Worm (Caenorhabditis elegans): ENCODE measurements around the gene hphd-1.

hphd-1 gene

ce11 chrII:13000753-13001152, 4.4 kb upstream of the hphd-1 start, which contains the start of gene Y38F1A.8:
Y38F1A.8 (minus strand) TSS chrII:13000853.
- TF ChIP-seq snu-23 (GFP tag; optimal IDR thresholded peaks at IDR 0.05): no peak
- TF ChIP-seq nhr-85 (tag): peak; percentile 26
- TF ChIP-seq rnt-1 (tag; optimal IDR thresholded peaks at IDR 0.05): no peak

- TF ChIP-seq swsn-7 (tag; optimal IDR thresholded peaks at IDR 0.05) (no peak), hlh-17 (GFP tag; optimal IDR thresholded peaks at IDR 0.05; ENCODE audit: borderline replicate concordance) (no peak), ets-5 (GFP tag; IDR thresholded peaks at IDR 0.05) (no peak), nhr-19 (GFP tag; conservative IDR thresholded peaks at IDR 0.05) (no peak), lir-3 (tag; optimal IDR thresholded peaks at IDR 0.05; ENCODE audit: poor library complexity) (no peak), C04F5.9 (tag; optimal IDR thresholded peaks at IDR 0.05) (no peak), nhr-11 (tag; optimal IDR thresholded peaks at IDR 0.05) (no peak), C16A3.4 (tag; optimal IDR thresholded peaks at IDR 0.05) (no peak), blmp-1 (tag; optimal IDR thresholded peaks at IDR 0.05) (no peak), fkh-10 (GFP tag; optimal IDR thresholded peaks at IDR 0.05) (no peak), mef-2 (tag; optimal IDR thresholded peaks at IDR 0.05) (no peak), lin-15B (tag; optimal IDR thresholded peaks at IDR 0.05) (no peak), sox-4 (tag; optimal IDR thresholded peaks at IDR 0.05) (no peak), rnt-1 (tag; optimal IDR thresholded peaks at IDR 0.05) (no peak), lin-13 (GFP tag; optimal IDR thresholded peaks at IDR 0.05) (no peak), nhr-90 (tag; optimal IDR thresholded peaks at IDR 0.05; ENCODE audit: poor library complexity) (no peak), lin-39 (tag; optimal IDR thresholded peaks at IDR 0.05) (no peak), ceh-8 (GFP tag; optimal IDR thresholded peaks at IDR 0.05) (no peak)
These were observed 1.0 kb upstream of the hphd-1 start, which contains the start of gene Y38F1A.7 for ce11 chrII:12997413-12997812. Y38F1A.7 (minus strand) TSS chrII:12997804.

ce11 chrII:12995322-12995721, 1.0 kb downstream of the hphd-1 start:
- TF ChIP-seq mdl-1 (tag; optimal IDR thresholded peaks at IDR 0.05) (no peak), pqm-1 (tag; optimal IDR thresholded peaks at IDR 0.05) (no peak), alr-1 (tag; optimal IDR thresholded peaks at IDR 0.05; ENCODE audit: borderline replicate concordance) (no peak), ama-1 (optimal IDR thresholded peaks at IDR 0.05) (no peak)

- TF ChIP-seq snu-23 (GFP tag; optimal IDR thresholded peaks at IDR 0.05) (peak; percentile 23), dsc-1 (tag; optimal IDR thresholded peaks at IDR 0.05) (no peak), tlp-1 (tag; optimal IDR thresholded peaks at IDR 0.05) (no peak), pqm-1 (tag; optimal IDR thresholded peaks at IDR 0.05) (no peak), nhr-76 (tag; optimal IDR thresholded peaks at IDR 0.05) (no peak), ama-1 (optimal IDR thresholded peaks at IDR 0.05) (peak; percentile 64), efl-3 (GFP tag; optimal IDR thresholded peaks at IDR 0.05) (no peak), fkh-4 (tag; optimal IDR thresholded peaks at IDR 0.05; ENCODE audit: borderline replicate concordance) (no peak), ces-1 (GFP tag; optimal IDR thresholded peaks at IDR 0.05) (no peak), mef-2 (tag; optimal IDR thresholded peaks at IDR 0.05) (no peak), fkh-8 (tag; optimal IDR thresholded peaks at IDR 0.05) (no peak), C16A3.4 (tag; optimal IDR thresholded peaks at IDR 0.05) (no peak), jun-1 (tag; optimal IDR thresholded peaks at IDR 0.05) (no peak), lsy-2 (tag; optimal IDR thresholded peaks at IDR 0.05) (no peak), pax-3 (tag; optimal IDR thresholded peaks at IDR 0.05) (no peak), nhr-47 (tag; optimal IDR thresholded peaks at IDR 0.05) (no peak), elt-2 (tag; optimal IDR thresholded peaks at IDR 0.05) (peak; percentile 68), egl-13 (tag; optimal IDR thresholded peaks at IDR 0.05) (no peak), aha-1 (tag; optimal IDR thresholded peaks at IDR 0.05) (no peak), isw-1 (GFP tag; IDR thresholded peaks at IDR 0.05) (no peak), nhr-71 (tag; optimal IDR thresholded peaks at IDR 0.05) (peak; percentile 34), ceh-82 (tag; optimal IDR thresholded peaks at IDR 0.05) (no peak), F16B12.6 (tag; optimal IDR thresholded peaks at IDR 0.05) (no peak), sox-4 (tag; optimal IDR thresholded peaks at IDR 0.05) (no peak), grh-1 (GFP tag; IDR thresholded peaks at IDR 0.05) (no peak), nhr-85 (tag) (peak; percentile 38), tbx-2 (tag; optimal IDR thresholded peaks at IDR 0.05) (no peak), nhr-77 (tag; optimal IDR thresholded peaks at IDR 0.05) (no peak), nhr-90 (tag; optimal IDR thresholded peaks at IDR 0.05; ENCODE audit: poor library complexity) (peak; percentile 47), hpl-2 (GFP tag; optimal IDR thresholded peaks at IDR 0.05) (no peak)
These were observed 2.2 kb downstream of the hphd-1 start for ce11 chrII:12994009-12994788.
